Worm (Caenorhabditis elegans) whole organism, L4 larva: ENCODE measurements around the gene ZK688.10.

Experiments used
- D1046.2 ChIP-seq: fragments of 200-800 bp; sonication (Bioruptor generic); IDR thresholded peaks from 2 replicates; pipeline ENCODE4 v1.3.6; 2022; ENCODE audit warnings: missing genetic modification characterization, missing compliant biosample characterization
- F37D6.2 ChIP-seq: sonication (generic microtip); optimal IDR thresholded peaks from 2 replicates; lab custom pipeline; 2016; ENCODE audit warnings: mild to moderate bottlenecking, missing genetic modification characterization, missing compliant biosample characterization
- F44E2.7 ChIP-seq: fragments of 200-800 bp; sonication (Bioruptor generic); IDR thresholded peaks from 2 replicates; pipeline ENCODE4 v2.1.2; 2022; ENCODE audit warnings: missing genetic modification characterization, missing compliant biosample characterization
- T20F7.1 ChIP-seq: fragments of 200-800 bp; sonication (Bioruptor generic); optimal IDR thresholded peaks from 2 replicates; lab custom pipeline; 2018; ENCODE audit warnings: mild to moderate bottlenecking, missing genetic modification characterization, missing compliant biosample characterization
- Y5F2A.4 ChIP-seq: fragments of 200-800 bp; sonication (Bioruptor generic); optimal IDR thresholded peaks from 2 replicates; lab custom pipeline; 2018; ENCODE audit warnings: mild to moderate bottlenecking, missing genetic modification characterization, missing compliant biosample characterization
- aha-1 ChIP-seq: fragments of 150-350 bp; peaks from one replicate; lab custom pipeline; 2014; ENCODE audit warnings: missing biosample characterization, missing genetic modification characterization
- ceh-20 ChIP-seq: fragments of 200-800 bp; sonication (Bioruptor generic); IDR thresholded peaks from 2 replicates; pipeline ENCODE4 v1.3.6; 2022; ENCODE audit warnings: missing genetic modification reagents, missing genetic modification characterization, missing compliant biosample characterization
- ceh-28 ChIP-seq: fragments of 150-350 bp; optimal IDR thresholded peaks from 2 replicates; lab custom pipeline; 2014; ENCODE audit warnings: missing biosample characterization, missing genetic modification reagents, missing genetic modification characterization
- ceh-32 ChIP-seq: sonication (generic microtip); optimal IDR thresholded peaks from 2 replicates; lab custom pipeline; 2016; ENCODE audit warnings: mild to moderate bottlenecking, missing genetic modification characterization, missing compliant biosample characterization; ENCODE audit not compliant: poor library complexity
- ces-1 ChIP-seq: fragments of 150-350 bp; sonication (generic microtip); optimal IDR thresholded peaks from 4 replicates; lab custom pipeline; 2014; ENCODE audit warnings: missing biosample characterization, missing genetic modification reagents, missing genetic modification characterization
- daf-16 ChIP-seq, 3 experiments: sonication (generic microtip); optimal IDR thresholded peaks; 2 replicates each; lab custom pipeline; 2016 to 2017; ENCODE audit warnings: missing genetic modification characterization in 3 of 3, missing genetic modification reagents in 3 of 3, mild to moderate bottlenecking in 2 of 3, missing compliant biosample characterization in 2 of 3, missing biosample characterization in 1 of 3, moderate library complexity in 1 of 3
- daf-19 ChIP-seq: fragments of 200-800 bp; sonication (Bioruptor generic); conservative IDR thresholded peaks from 2 replicates; pipeline ENCODE4 v1.3.6; 2022; ENCODE audit warnings: missing genetic modification characterization, missing compliant biosample characterization
- dmd-6 ChIP-seq: fragments of 200-800 bp; sonication (Bioruptor generic); IDR thresholded peaks from 2 replicates; pipeline ENCODE4 v1.3.6; 2022; ENCODE audit warnings: missing genetic modification reagents, missing genetic modification characterization, missing compliant biosample characterization
- dmd-8 ChIP-seq: fragments of 200-800 bp; sonication (Bioruptor generic); IDR thresholded peaks from 2 replicates; pipeline ENCODE4 v1.3.6; 2022; ENCODE audit warnings: missing genetic modification characterization, missing compliant biosample characterization
- dpl-1 ChIP-seq: fragments of 150-350 bp; optimal IDR thresholded peaks from 2 replicates; lab custom pipeline; 2014; ENCODE audit warnings: missing biosample characterization, missing genetic modification reagents, missing genetic modification characterization
- egl-43 ChIP-seq: fragments of 200-800 bp; sonication (Bioruptor generic); IDR thresholded peaks from 2 replicates; pipeline ENCODE4 v1.3.6; 2022; ENCODE audit warnings: missing genetic modification reagents, missing genetic modification characterization, missing compliant biosample characterization
- fkh-10 ChIP-seq: fragments of 150-350 bp; optimal IDR thresholded peaks from 2 replicates; lab custom pipeline; 2014; ENCODE audit warnings: missing biosample characterization, missing genetic modification reagents, missing genetic modification characterization
- hlh-30 ChIP-seq: sonication (generic microtip); optimal IDR thresholded peaks from 2 replicates; lab custom pipeline; 2017; ENCODE audit warnings: antibody characterized with exemption, mild to moderate bottlenecking, missing genetic modification characterization, missing compliant biosample characterization; ENCODE audit not compliant: insufficient read depth
- mdl-1 ChIP-seq, 2 experiments: fragments of 150-350 bp in 1 of 2; sonication (generic microtip) in 1 of 2; optimal IDR thresholded peaks; 2 replicates each; lab custom pipeline; 2014 to 2017; ENCODE audit warnings: missing biosample characterization in 2 of 2, missing genetic modification characterization in 2 of 2
- nhr-102 ChIP-seq: sonication (generic microtip); optimal IDR thresholded peaks from 2 replicates; lab custom pipeline; 2016; ENCODE audit warnings: mild to moderate bottlenecking, missing genetic modification characterization, moderate library complexity, missing compliant biosample characterization
- nhr-11 ChIP-seq: fragments of 150-350 bp; optimal IDR thresholded peaks from 2 replicates; lab custom pipeline; 2014; ENCODE audit warnings: missing biosample characterization, missing genetic modification characterization
- nhr-25 ChIP-seq: sonication (generic microtip); optimal IDR thresholded peaks from 2 replicates; lab custom pipeline; 2017; ENCODE audit warnings: missing genetic modification characterization, mild to moderate bottlenecking, missing compliant biosample characterization, antibody characterized with exemption, moderate library complexity, borderline replicate concordance; ENCODE audit not compliant: insufficient read depth
- nhr-28 ChIP-seq: fragments of 150-350 bp; optimal IDR thresholded peaks from 2 replicates; lab custom pipeline; 2014; ENCODE audit warnings: missing biosample characterization, missing genetic modification characterization
- pha-4 ChIP-seq, 2 experiments: fragments of 150-350 bp in 1 of 2; fragments of 200-800 bp in 1 of 2; sonication (Bioruptor generic) in 1 of 2; IDR thresholded peaks in 1 of 2; optimal IDR thresholded peaks in 1 of 2; 2 replicates each; pipeline versions ENCODE4 v1.3.6 to Lab custom; 2014 to 2022; ENCODE audit warnings: missing genetic modification characterization in 2 of 2, missing genetic modification reagents in 2 of 2, missing biosample characterization in 1 of 2, missing compliant biosample characterization in 1 of 2
- saeg-2 ChIP-seq: fragments of 200-800 bp; sonication (Bioruptor generic); IDR thresholded peaks from 2 replicates; pipeline ENCODE4 v1.3.6; 2022; ENCODE audit warnings: missing genetic modification reagents, missing genetic modification characterization, missing compliant biosample characterization
- spr-1 ChIP-seq: sonication (generic microtip); optimal IDR thresholded peaks from 2 replicates; lab custom pipeline; 2016; ENCODE audit warnings: mild to moderate bottlenecking, missing genetic modification characterization, missing compliant biosample characterization
- spr-3 ChIP-seq: fragments of 200-800 bp; sonication (Bioruptor generic); optimal IDR thresholded peaks from 2 replicates; lab custom pipeline; 2018; ENCODE audit warnings: mild to moderate bottlenecking, missing genetic modification characterization, missing compliant biosample characterization
- unc-62 ChIP-seq, 3 experiments: fragments of 150-350 bp in 1 of 3; sonication (generic microtip); optimal IDR thresholded peaks in 2 of 3; peaks in 1 of 3; 1 replicate in 1 of 3; 2 replicates in 2 of 3; lab custom pipeline; 2014 to 2017; ENCODE audit warnings: missing biosample characterization in 3 of 3, missing genetic modification characterization in 3 of 3, missing genetic modification reagents in 3 of 3, missing genotype in 1 of 3
- zfp-2 ChIP-seq: sonication (generic microtip); optimal IDR thresholded peaks from 2 replicates; lab custom pipeline; 2016; ENCODE audit warnings: mild to moderate bottlenecking, missing genetic modification characterization, missing compliant biosample characterization

Gene ZK688.10

DNA sequence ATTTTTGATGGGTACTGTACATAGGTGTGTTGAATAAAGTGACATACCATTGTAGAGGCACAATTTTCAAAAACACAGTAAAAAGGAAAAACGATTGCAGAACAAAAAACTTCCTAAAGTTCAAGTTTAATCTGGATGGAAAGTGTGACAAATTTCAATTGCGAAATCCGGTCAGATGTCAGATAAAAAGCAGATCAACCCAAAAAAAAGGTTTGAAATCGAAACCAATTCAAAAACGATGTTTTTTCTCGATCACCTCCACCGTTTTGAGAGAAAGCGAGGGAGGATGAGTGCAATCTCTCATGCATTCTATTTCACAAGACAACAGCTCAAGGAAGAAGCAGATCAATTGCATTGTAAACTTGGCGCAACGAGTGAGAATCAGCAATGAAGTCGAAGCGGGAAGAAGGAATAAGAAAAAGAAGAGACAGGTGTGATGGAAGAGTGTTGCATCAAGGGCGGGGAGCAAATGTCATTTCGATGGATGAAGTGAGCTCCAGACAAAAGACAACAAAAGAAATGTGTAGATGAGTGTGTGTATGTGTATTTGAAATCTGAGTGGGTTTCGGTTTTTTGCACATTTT is 16.6 kb downstream of the ZK688.10 start:
- TF ChIP-seq nhr-11 (tag; lab: Kevin White, UChicago) (peak; percentile 41), saeg-2 (GFP tag; lab: Robert Waterston, UW) (no peak)

DNA sequence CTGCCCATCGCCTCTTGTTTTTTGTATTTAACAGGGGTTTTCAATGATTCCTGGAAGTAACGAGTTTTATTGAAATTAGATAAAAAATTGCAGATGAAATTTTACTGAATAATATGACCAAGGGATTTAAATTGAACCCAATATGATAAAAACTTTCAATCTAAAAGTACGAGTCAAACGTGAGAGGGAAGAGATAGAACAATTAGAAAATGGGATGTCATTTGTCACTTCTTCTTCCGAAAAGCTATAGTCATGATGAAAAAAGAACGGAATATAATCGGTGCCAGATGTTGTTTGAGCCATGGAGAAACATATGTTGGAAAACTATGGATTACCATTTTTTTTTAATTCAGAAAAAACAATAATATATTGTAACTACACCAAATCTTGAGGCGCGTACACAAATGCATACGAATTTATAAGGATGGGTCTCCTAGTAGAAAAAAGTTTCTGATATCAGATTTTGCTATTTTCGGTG is 17.9 kb downstream of the ZK688.10 start, which contains the start of gene sup-18:
TSS of gene sup-18 (minus strand) at position 51 of the 478 bp plus-strand sequence.
- TF ChIP-seq nhr-25 (tag; lab: Kevin White, UChicago) (no peak), unc-62 (GFP tag; optimal IDR thresholded peaks at IDR 0.05 in 1 of 2; lab: Kevin White, UChicago) (peak in 1 of 2 experiments; percentile 36), unc-62 (tag; optimal IDR thresholded peaks at IDR 0.05; lab: Kevin White, UChicago) (no peak)

ce11 chrIII:7877090-7877489 is 19.7 kb downstream of the ZK688.10 start:
- peak in 1 of 2 experiments; percentile 93 for TF ChIP-seq unc-62 (GFP tag; optimal IDR thresholded peaks at IDR 0.05 in 1 of 2; lab: Kevin White, UChicago)
- no peak for TF ChIP-seq unc-62 (tag; optimal IDR thresholded peaks at IDR 0.05; lab: Kevin White, UChicago)
- no peak for TF ChIP-seq ceh-28
- TF ChIP-seq, all 104 proteins: peak for 1

ce11 chrIII:7873481-7873880 is 23.3 kb downstream of the ZK688.10 start, which contains the start of gene tyr-1:
tyr-1 (plus strand) TSS chrIII:7873781.
- no peak for TF ChIP-seq spr-1 (tag; lab: Kevin White, UChicago)
- TF ChIP-seq egl-43, result no peak
- no peak for TF ChIP-seq dmd-6
- TF ChIP-seq pha-4 (GFP tag; IDR thresholded peaks at IDR 0.05; lab: Robert Waterston, UW), result no peak
- TF ChIP-seq pha-4 (tag; optimal IDR thresholded peaks at IDR 0.05; lab: Kevin White, UChicago), result no peak
- TF ChIP-seq T20F7.1, result no peak
- no peak for TF ChIP-seq spr-3 (GFP tag; lab: Kevin White, UChicago)
- no peak for TF ChIP-seq dpl-1 (GFP tag; lab: Kevin White, UChicago)
- TF ChIP-seq dmd-8, result no peak
- no peak for TF ChIP-seq daf-16 (GFP tag; optimal IDR thresholded peaks at IDR 0.05; lab: Kevin White, UChicago)
- no peak for TF ChIP-seq daf-16 (tag; optimal IDR thresholded peaks at IDR 0.05; lab: Kevin White, UChicago)
- no peak for TF ChIP-seq fkh-10 (GFP tag; lab: Kevin White, UChicago)
- no peak for TF ChIP-seq ces-1 (GFP tag; lab: Kevin White, UChicago)
- no peak for TF ChIP-seq F44E2.7
- no peak for TF ChIP-seq daf-19 (GFP tag; lab: Robert Waterston, UW)
- TF ChIP-seq ceh-32 (tag; lab: Kevin White, UChicago), result no peak
- TF ChIP-seq nhr-102 (tag; lab: Kevin White, UChicago), result no peak

DNA sequence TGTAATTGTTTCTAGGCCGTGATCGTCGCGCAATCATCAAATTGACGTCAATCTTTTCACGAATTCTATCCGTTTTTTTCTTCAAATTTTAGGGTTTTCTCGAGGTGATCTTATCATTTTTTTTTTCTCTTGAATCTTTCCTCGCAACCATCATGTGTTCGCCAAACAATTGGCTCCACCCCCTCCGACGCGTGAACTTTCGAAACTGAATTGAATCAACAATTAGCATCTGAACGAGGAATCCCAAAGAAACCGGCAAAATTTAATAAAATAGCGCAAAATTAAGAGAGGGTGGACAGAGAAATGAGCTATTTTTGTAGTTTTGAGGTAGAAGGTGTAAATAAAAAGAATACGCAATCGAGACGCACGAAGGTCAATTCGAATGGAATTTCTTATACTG is 24.0 kb downstream of the ZK688.10 start:
- TF ChIP-seq nhr-28 (tag; lab: Kevin White, UChicago) (peak; percentile 48), zfp-2 (tag; lab: Kevin White, UChicago) (no peak), unc-62 (GFP tag; optimal IDR thresholded peaks at IDR 0.05 in 1 of 2; lab: Kevin White, UChicago) (peak in 1 of 2 experiments; percentile 56), unc-62 (tag; optimal IDR thresholded peaks at IDR 0.05; lab: Kevin White, UChicago) (no peak), hlh-30 (tag; lab: Kevin White, UChicago) (peak; percentile 24), mdl-1 (tag; optimal IDR thresholded peaks at IDR 0.05; lab: Kevin White, UChicago) (peak in 1 of 2 experiments; percentile 23)

ce11 chrIII:7866189-7866588 is 30.6 kb downstream of the ZK688.10 start, which contains the start of gene cup-4:
cup-4 (plus strand) TSS chrIII:7866489.
- TF ChIP-seq nhr-25 (tag; lab: Kevin White, UChicago), result no peak
- no peak for TF ChIP-seq ceh-20
- no peak for TF ChIP-seq F37D6.2 (tag; lab: Kevin White, UChicago)
- TF ChIP-seq aha-1 (tag; lab: Kevin White, UChicago), result no peak
- TF ChIP-seq Y5F2A.4, result no peak
- no peak for TF ChIP-seq D1046.2
